Fruit fly (Drosophila melanogaster): ENCODE data around the gene CG10405.

Gene CG10405

dm6 chr3R:16442937-16443336 lies 11.4 kb upstream of the CG10405 start, which contains the start of the genes Ttc1 and CG14882 (continued):
- TF ChIP-seq tna (GFP tag; IDR thresholded peaks at IDR 0.05; ENCODE audit: partially characterized antibody), result peak; percentile 45; the same call in 1 of the 2 replicates
- no peak; the same call in 2 of the 3 replicates for TF ChIP-seq zen2 (GFP tag; IDR thresholded peaks at IDR 0.05; ENCODE audit: partially characterized antibody)
- TF ChIP-seq CG18764 (GFP tag; optimal IDR thresholded peaks at IDR 0.05), result peak; percentile 71
- TF ChIP-seq Vsx1 (GFP tag; optimal IDR thresholded peaks at IDR 0.05), result no peak
- TF ChIP-seq CG18011 (GFP tag; optimal IDR thresholded peaks at IDR 0.05), result peak; percentile 82
- TF ChIP-seq nau (GFP tag; optimal IDR thresholded peaks at IDR 0.05), result no peak
- peak; percentile 50; the same call in 1 of the 2 replicates for TF ChIP-seq unc-4 (GFP tag; IDR thresholded peaks at IDR 0.05; ENCODE audit: partially characterized antibody)
- TF ChIP-seq CG32532 (GFP tag; IDR thresholded peaks at IDR 0.05), result peak; percentile 92
- no peak; the same call in 2 of the 3 replicates for TF ChIP-seq jigr1 (GFP tag; IDR thresholded peaks at IDR 0.05)
- TF ChIP-seq Abd-B (GFP tag; optimal IDR thresholded peaks at IDR 0.05), result no peak
- 0 out of 2 replicates have a peak, but pooled peaks have one; percentile 30 for TF ChIP-seq inv (GFP tag; IDR thresholded peaks at IDR 0.05; ENCODE audit: partially characterized antibody)
- TF ChIP-seq Scr (GFP tag; IDR thresholded peaks at IDR 0.05; ENCODE audit: partially characterized antibody), result peak; percentile 53
- TF ChIP-seq CG3847 (GFP tag; IDR thresholded peaks at IDR 0.05), result peak; percentile 91
- peak; percentile 90 for TF ChIP-seq Dip3 (GFP tag; optimal IDR thresholded peaks at IDR 0.05)
- TF ChIP-seq CG17612 (GFP tag; IDR thresholded peaks at IDR 0.05), result no peak
- TF ChIP-seq CG12659 (GFP tag; optimal IDR thresholded peaks at IDR 0.05), result peak; percentile 93
- TF ChIP-seq gem (tag; optimal IDR thresholded peaks at IDR 0.05), result peak; percentile 91
- TF ChIP-seq CG17568 (GFP tag; optimal IDR thresholded peaks at IDR 0.05), result no peak
- peak; percentile 51; the same call in 1 of the 2 replicates for TF ChIP-seq amos (GFP tag; IDR thresholded peaks at IDR 0.05; ENCODE audit: partially characterized antibody)
- TF ChIP-seq CG3995 (GFP tag; optimal IDR thresholded peaks at IDR 0.05), result peak; percentile 66
- peak; percentile 45 to 90 for TF ChIP-seq bsh (GFP tag; optimal IDR thresholded peaks at IDR 0.05)
- TF ChIP-seq CG10209 (GFP tag; optimal IDR thresholded peaks at IDR 0.05), result peak; percentile 84
- TF ChIP-seq Hr51 (GFP tag; optimal IDR thresholded peaks at IDR 0.05), result peak in 1 of 2 experiments; percentile 88
- TF ChIP-seq zen (tag; optimal IDR thresholded peaks at IDR 0.05), result peak; percentile 25
- peak; percentile 66 for TF ChIP-seq CG33557 (GFP tag; optimal IDR thresholded peaks at IDR 0.05)
- TF ChIP-seq eyg (GFP tag; optimal IDR thresholded peaks at IDR 0.05), result peak; percentile 56
- peak; percentile 84 for TF ChIP-seq CG17829 (tag; optimal IDR thresholded peaks at IDR 0.05)
- TF ChIP-seq CG14667 (GFP tag; IDR thresholded peaks at IDR 0.05), result no peak; the same call in 1 of the 2 replicates
- TF ChIP-seq ems (GFP tag; optimal IDR thresholded peaks at IDR 0.05), result peak; percentile 73
- peak; percentile 87 to 90 for TF ChIP-seq Pdp1 (GFP tag; optimal IDR thresholded peaks at IDR 0.05)
- peak; percentile 54 for TF ChIP-seq p53 (GFP tag; optimal IDR thresholded peaks at IDR 0.05)
- TF ChIP-seq CG17361 (GFP tag; IDR thresholded peaks at IDR 0.05), result peak; percentile 75; the same call in 2 of the 3 replicates
- peak; percentile 51 for TF ChIP-seq CG6683 (GFP tag; optimal IDR thresholded peaks at IDR 0.05)
- peak; percentile 84 for TF ChIP-seq CG12155 (GFP tag; optimal IDR thresholded peaks at IDR 0.05)
- peak; percentile 62 for TF ChIP-seq Hand (GFP tag; optimal IDR thresholded peaks at IDR 0.05)
- 0 out of 3 replicates have a peak, but pooled peaks have one; percentile 19 for TF ChIP-seq vnd (GFP tag; IDR thresholded peaks at IDR 0.05; ENCODE audit: partially characterized antibody)
- peak; percentile 71 for TF ChIP-seq CG12236 (GFP tag; optimal IDR thresholded peaks at IDR 0.05)
- no peak for TF ChIP-seq CG11723 (GFP tag; optimal IDR thresholded peaks at IDR 0.05)
- peak; percentile 61 for TF ChIP-seq CG4820 (GFP tag; optimal IDR thresholded peaks at IDR 0.05)
- TF ChIP-seq jumu (GFP tag; optimal IDR thresholded peaks at IDR 0.05), result peak; percentile 83
- peak; percentile 59 for TF ChIP-seq Nf-YB (GFP tag; optimal IDR thresholded peaks at IDR 0.05)
- TF ChIP-seq zfh2 (GFP tag; optimal IDR thresholded peaks at IDR 0.05), result peak; percentile 88
- peak; percentile 91 for TF ChIP-seq seq (GFP tag; IDR thresholded peaks at IDR 0.05)
- peak; percentile 59 for TF ChIP-seq Hmx (GFP tag; optimal IDR thresholded peaks at IDR 0.05)
- TF ChIP-seq Asciz (GFP tag; optimal IDR thresholded peaks at IDR 0.05), result no peak
- TF ChIP-seq Atf-2 (GFP tag; optimal IDR thresholded peaks at IDR 0.05), result peak; percentile 77
- peak; percentile 61 for TF ChIP-seq crc (GFP tag; optimal IDR thresholded peaks at IDR 0.05)
- TF ChIP-seq wdn (GFP tag; IDR thresholded peaks at IDR 0.05), result peak; percentile 84
